Fruit fly (Drosophila melanogaster): ENCODE results near the gene CG8043.
A peak's percentile ranks its signal among the peaks of the same experiment; 100 is the strongest.

CG8043 gene

dm6 chr3R:8669029-8669707 is 7.5 kb upstream of the CG8043 start (continued):
- TF ChIP-seq peb (GFP tag; IDR thresholded peaks at IDR 0.05): peak; percentile 91
- peak; percentile 94 for TF ChIP-seq CG10321 (GFP tag; IDR thresholded peaks at IDR 0.05)
- peak; percentile 88 for TF ChIP-seq Oaz (GFP tag; IDR thresholded peaks at IDR 0.05)
- no peak for TF ChIP-seq pita (GFP tag; optimal IDR thresholded peaks at IDR 0.05)
- TF ChIP-seq Tbp (GFP tag; optimal IDR thresholded peaks at IDR 0.05): no peak
- peak; percentile 78 for TF ChIP-seq CG3995 (GFP tag; optimal IDR thresholded peaks at IDR 0.05)
- peak; percentile 90 for TF ChIP-seq da (GFP tag; optimal IDR thresholded peaks at IDR 0.05)
- peak; percentile 97 for TF ChIP-seq CG33213 (GFP tag; optimal IDR thresholded peaks at IDR 0.05)
- TF ChIP-seq az2 (GFP tag; optimal IDR thresholded peaks at IDR 0.05): peak; percentile 98
- TF ChIP-seq CG5245 (GFP tag; optimal IDR thresholded peaks at IDR 0.05): peak; percentile 97
- TF ChIP-seq shn (GFP tag; optimal IDR thresholded peaks at IDR 0.05): peak; percentile 91
- TF ChIP-seq CG10209 (GFP tag; optimal IDR thresholded peaks at IDR 0.05): peak; percentile 98
- peak; percentile 97 for TF ChIP-seq B-H2 (GFP tag; optimal IDR thresholded peaks at IDR 0.05)
- peak; percentile 98 for TF ChIP-seq gro (GFP tag; optimal IDR thresholded peaks at IDR 0.05)
- TF ChIP-seq Oli (tag; optimal IDR thresholded peaks at IDR 0.05): peak; percentile 98
- TF ChIP-seq pnt (GFP tag; optimal IDR thresholded peaks at IDR 0.05): peak; percentile 95
- peak; percentile 98 for TF ChIP-seq oc (tag; optimal IDR thresholded peaks at IDR 0.05)
- TF ChIP-seq Nf-YA (GFP tag; IDR thresholded peaks at IDR 0.05): peak; percentile 96
- peak; percentile 72 for TF ChIP-seq Dref (GFP tag; IDR thresholded peaks at IDR 0.05)
- TF ChIP-seq CG1529 (GFP tag; optimal IDR thresholded peaks at IDR 0.05): peak; percentile 97
- peak; percentile 93 for TF ChIP-seq repo (GFP tag; optimal IDR thresholded peaks at IDR 0.05)
- TF ChIP-seq fd64A (GFP tag; optimal IDR thresholded peaks at IDR 0.05): peak; percentile 98
- peak; percentile 96 for TF ChIP-seq Rx (GFP tag; IDR thresholded peaks at IDR 0.05)
- peak; percentile 96 for TF ChIP-seq zfh2 (GFP tag; optimal IDR thresholded peaks at IDR 0.05)
- TF ChIP-seq CG17829 (tag; optimal IDR thresholded peaks at IDR 0.05): peak; percentile 99
- peak; percentile 96 for TF ChIP-seq nerfin-1 (tag; optimal IDR thresholded peaks at IDR 0.05)
- peak; percentile 98 for TF ChIP-seq NC2β (GFP tag; optimal IDR thresholded peaks at IDR 0.05)
- peak; percentile 98 for TF ChIP-seq CG12155 (GFP tag; optimal IDR thresholded peaks at IDR 0.05)
- peak; percentile 99 for TF ChIP-seq Hmr (GFP tag; optimal IDR thresholded peaks at IDR 0.05)
- peak; percentile 99 for TF ChIP-seq ci (GFP tag; IDR thresholded peaks at IDR 0.05)
- peak; percentile 94 for TF ChIP-seq mirr (GFP tag; optimal IDR thresholded peaks at IDR 0.05)
- TF ChIP-seq Fer2 (tag; optimal IDR thresholded peaks at IDR 0.05): peak; percentile 92
- peak; percentile 97 for TF ChIP-seq CG8290 (GFP tag; optimal IDR thresholded peaks at IDR 0.05)
- peak; percentile 94 to 99 for TF ChIP-seq CG8290 (tag; optimal IDR thresholded peaks at IDR 0.05)
- peak; percentile 84; the same call in 1 of the 2 replicates for TF ChIP-seq Lim3 (GFP tag; IDR thresholded peaks at IDR 0.05)
- peak; percentile 83 for TF ChIP-seq CG15073 (GFP tag; optimal IDR thresholded peaks at IDR 0.05)
- peak; percentile 96 for TF ChIP-seq Ssrp (tag; optimal IDR thresholded peaks at IDR 0.05)
- TF ChIP-seq CG31365 (tag; optimal IDR thresholded peaks at IDR 0.05): peak; percentile 92
- TF ChIP-seq run (tag; optimal IDR thresholded peaks at IDR 0.05): peak; percentile 97
- peak; percentile 65 for TF ChIP-seq Elba2 (GFP tag; optimal IDR thresholded peaks at IDR 0.05)
- peak; percentile 96 for TF ChIP-seq CG17385 (GFP tag; optimal IDR thresholded peaks at IDR 0.05)
- peak; percentile 98 for TF ChIP-seq tin (GFP tag; optimal IDR thresholded peaks at IDR 0.05)
- peak; percentile 96 for TF ChIP-seq ase (GFP tag; IDR thresholded peaks at IDR 0.05)
- TF ChIP-seq pan (optimal IDR thresholded peaks at IDR 0.05): no peak
- peak in 1 of 2 experiments; percentile 97 for TF ChIP-seq pan (GFP tag; optimal IDR thresholded peaks at IDR 0.05 in 1 of 2, IDR thresholded peaks at IDR 0.05 in 1 of 2)
- peak; percentile 97 for TF ChIP-seq CG12744 (GFP tag; optimal IDR thresholded peaks at IDR 0.05)
- peak; percentile 95 for TF ChIP-seq sisA (GFP tag; IDR thresholded peaks at IDR 0.05)
- TF ChIP-seq Chrac-16 (GFP tag; optimal IDR thresholded peaks at IDR 0.05): peak; percentile 97
- peak; percentile 69; the same call in 1 of the 3 replicates for TF ChIP-seq CG34224 (GFP tag; IDR thresholded peaks at IDR 0.05; ENCODE audit: partially characterized antibody)
- peak; percentile 96 for TF ChIP-seq Antp (GFP tag; optimal IDR thresholded peaks at IDR 0.05)
- peak; percentile 99 for TF ChIP-seq CG2120 (GFP tag; optimal IDR thresholded peaks at IDR 0.05)
